Fruit fly (Drosophila melanogaster) whole organism, embryonic: ENCODE results near the gene CG5618.

ENCODE experiments used
- Aef1 ChIP-seq: fragments of 200-800 bp; sonication (Bioruptor generic); IDR thresholded peaks from 3 replicates; pipeline ENCODE4 v1.3.6; 2022; ENCODE audit warnings: missing biosample characterization, missing genetic modification characterization
- Bdp1 ChIP-seq: fragments of 200-800 bp; sonication (Bioruptor generic); optimal IDR thresholded peaks from 3 replicates; lab custom pipeline; 2016; ENCODE audit warnings: missing biosample characterization, missing genetic modification characterization
- CG11723 ChIP-seq: fragments of 200-800 bp; sonication (Bioruptor generic); optimal IDR thresholded peaks from 2 replicates; lab custom pipeline; 2017; ENCODE audit warnings: missing biosample characterization, mild to moderate bottlenecking, missing genetic modification characterization
- CG13624 ChIP-seq: fragments of 200-800 bp; sonication (Bioruptor generic); optimal IDR thresholded peaks from 2 replicates; lab custom pipeline; 2016; ENCODE audit warnings: missing biosample characterization, missing genetic modification characterization
- CG15011 ChIP-seq: fragments of 200-800 bp; sonication (Bioruptor generic); optimal IDR thresholded peaks from 3 replicates; lab custom pipeline; 2018; ENCODE audit warnings: missing biosample characterization, mild to moderate bottlenecking, missing genetic modification characterization
- CG15269 ChIP-seq: fragments of 200-800 bp; sonication (Bioruptor generic); optimal IDR thresholded peaks from 2 replicates; lab custom pipeline; 2018; ENCODE audit warnings: missing biosample characterization, mild to moderate bottlenecking, missing genetic modification characterization, moderate library complexity
- CG15601 ChIP-seq: fragments of 200-800 bp; sonication (Bioruptor generic); optimal IDR thresholded peaks from 3 replicates; lab custom pipeline; 2019; ENCODE audit warnings: missing biosample characterization, mild to moderate bottlenecking, missing genetic modification characterization, moderate library complexity
- CG1603 ChIP-seq: fragments of 200-800 bp; sonication (Bioruptor generic); optimal IDR thresholded peaks from 2 replicates; lab custom pipeline; 2019; ENCODE audit warnings: missing biosample characterization, mild to moderate bottlenecking, missing genetic modification characterization, moderate library complexity
- CG16813 ChIP-seq: fragments of 200-800 bp; sonication (Bioruptor generic); IDR thresholded peaks from 3 replicates; pipeline ENCODE4 v1.3.6; 2022; ENCODE audit warnings: missing biosample characterization, missing genetic modification characterization; ENCODE audit not compliant: partially characterized antibody
- CG2116 ChIP-seq: fragments of 200-800 bp; sonication (Bioruptor generic); optimal IDR thresholded peaks from 3 replicates; lab custom pipeline; 2018; ENCODE audit warnings: missing biosample characterization, mild to moderate bottlenecking, missing genetic modification characterization
- CG2120 ChIP-seq: fragments of 200-800 bp; sonication (Bioruptor generic); optimal IDR thresholded peaks from 3 replicates; lab custom pipeline; 2016; ENCODE audit warnings: missing biosample characterization, missing genetic modification characterization
- CG32532 ChIP-seq: fragments of 200-800 bp; sonication (Bioruptor generic); IDR thresholded peaks from 2 replicates; pipeline ENCODE4 v1.3.6; 2022; ENCODE audit warnings: missing biosample characterization, missing genetic modification characterization
- CG3281 ChIP-seq: fragments of 200-800 bp; sonication (Bioruptor generic); optimal IDR thresholded peaks from 3 replicates; lab custom pipeline; 2017; ENCODE audit warnings: missing biosample characterization, mild to moderate bottlenecking, missing genetic modification characterization
- CG4404 ChIP-seq: fragments of 200-800 bp; sonication (Bioruptor generic); IDR thresholded peaks from 2 replicates; pipeline ENCODE4 v1.3.6; 2022; ENCODE audit warnings: missing biosample characterization, missing genetic modification characterization
- CG4617 ChIP-seq: fragments of 200-800 bp; sonication (Bioruptor generic); optimal IDR thresholded peaks from 3 replicates; lab custom pipeline; 2016; ENCODE audit warnings: missing biosample characterization, missing genetic modification characterization, borderline replicate concordance
- CG4707 ChIP-seq: fragments of 200-800 bp; sonication (Bioruptor generic); optimal IDR thresholded peaks from 2 replicates; lab custom pipeline; 2018; ENCODE audit warnings: missing biosample characterization, mild to moderate bottlenecking, missing genetic modification characterization, moderate library complexity
- CG5180 ChIP-seq: fragments of 200-800 bp; sonication (Bioruptor generic); optimal IDR thresholded peaks from 3 replicates; lab custom pipeline; 2017; ENCODE audit warnings: missing biosample characterization, missing genetic modification characterization, mild to moderate bottlenecking, moderate library complexity, missing genetic modification reagents
- CG5245 ChIP-seq: fragments of 200-800 bp; sonication (Bioruptor generic); optimal IDR thresholded peaks from 3 replicates; lab custom pipeline; 2016; ENCODE audit warnings: missing biosample characterization, missing genetic modification characterization
- CG7357 ChIP-seq: fragments of 200-800 bp; sonication (Bioruptor generic); IDR thresholded peaks from 3 replicates; pipeline ENCODE4 v1.3.6; 2022; ENCODE audit warnings: missing biosample characterization, missing genetic modification characterization
- CG7963 ChIP-seq: fragments of 200-800 bp; sonication (Bioruptor generic); IDR thresholded peaks from 3 replicates; pipeline ENCODE4 v1.3.6; 2022; ENCODE audit warnings: missing biosample characterization, missing genetic modification characterization; ENCODE audit not compliant: partially characterized antibody
- CG8765 ChIP-seq: fragments of 200-800 bp; sonication (Bioruptor generic); IDR thresholded peaks from 2 replicates; pipeline ENCODE4 v1.3.6; 2022; ENCODE audit warnings: missing biosample characterization, missing genetic modification characterization
- CHES-1-like ChIP-seq: fragments of 200-800 bp; sonication (Bioruptor generic); optimal IDR thresholded peaks from 2 replicates; lab custom pipeline; 2016; ENCODE audit warnings: missing biosample characterization, missing genetic modification characterization
- Camta ChIP-seq: fragments of 200-800 bp; sonication (Bioruptor generic); optimal IDR thresholded peaks from 2 replicates; lab custom pipeline; 2016; ENCODE audit warnings: missing biosample characterization, missing genetic modification characterization
- CkIIα-i1 ChIP-seq: fragments of 200-800 bp; sonication (Bioruptor generic); IDR thresholded peaks from 2 replicates; pipeline ENCODE4 v1.3.6; 2022; ENCODE audit warnings: missing biosample characterization, missing genetic modification characterization
- H15 ChIP-seq: fragments of 200-800 bp; sonication (Bioruptor generic); IDR thresholded peaks from 3 replicates; pipeline ENCODE4 v1.3.6; 2022; ENCODE audit warnings: missing biosample characterization, missing genetic modification characterization
- MTF-1 ChIP-seq: fragments of 200-800 bp; sonication (Bioruptor generic); optimal IDR thresholded peaks from 2 replicates; lab custom pipeline; 2018; ENCODE audit warnings: missing biosample characterization, mild to moderate bottlenecking, missing genetic modification characterization, borderline replicate concordance
- Nf-YA ChIP-seq: fragments of 200-800 bp; sonication (Bioruptor generic); IDR thresholded peaks from 2 replicates; pipeline ENCODE4 v1.3.6; 2022; ENCODE audit warnings: missing biosample characterization, missing genetic modification characterization
- Pdp1 ChIP-seq, 2 experiments: fragments of 200-800 bp; sonication (Bioruptor generic); optimal IDR thresholded peaks; 3 replicates each; lab custom pipeline; 2016; ENCODE audit warnings: missing biosample characterization in 2 of 2, missing genetic modification characterization in 2 of 2, mild to moderate bottlenecking in 1 of 2, moderate library complexity in 1 of 2
- Spps ChIP-seq: fragments of 200-800 bp; sonication (Bioruptor generic); optimal IDR thresholded peaks from 2 replicates; lab custom pipeline; 2018; ENCODE audit warnings: missing biosample characterization, mild to moderate bottlenecking, missing genetic modification characterization
- Tbp ChIP-seq: fragments of >200 bp; optimal IDR thresholded peaks from 2 replicates; lab custom pipeline; 2018; ENCODE audit warnings: missing biosample characterization, missing genetic modification characterization
- Trl ChIP-seq, 3 experiments: fragments of >200 bp in 2 of 3; fragments of 200-800 bp in 1 of 3; sonication (Bioruptor generic) in 1 of 3; optimal IDR thresholded peaks; 2 replicates in 1 of 3; 3 replicates in 2 of 3; lab custom pipeline; 2016 to 2017; ENCODE audit warnings: missing biosample characterization in 1 of 3, missing genetic modification characterization in 1 of 3
- YL-1 ChIP-seq: fragments of 200-800 bp; sonication (Bioruptor generic); optimal IDR thresholded peaks from 3 replicates; lab custom pipeline; 2017; ENCODE audit warnings: missing biosample characterization, mild to moderate bottlenecking, missing genetic modification characterization
- bigmax ChIP-seq: fragments of 200-800 bp; sonication (Bioruptor generic); optimal IDR thresholded peaks from 2 replicates; lab custom pipeline; 2018; ENCODE audit warnings: missing biosample characterization, mild to moderate bottlenecking, missing genetic modification characterization
- esg ChIP-seq: fragments of 200-800 bp; sonication (Bioruptor generic); conservative IDR thresholded peaks from 2 replicates; pipeline ENCODE4 v1.3.6; 2022; ENCODE audit warnings: missing biosample characterization, missing genetic modification characterization
- fd96Cb ChIP-seq: fragments of 200-800 bp; sonication (Bioruptor generic); optimal IDR thresholded peaks from 2 replicates; lab custom pipeline; 2018; ENCODE audit warnings: missing biosample characterization, mild to moderate bottlenecking, missing genetic modification characterization, moderate library complexity
- ftz-f1 ChIP-seq: fragments of 200-800 bp; sonication (Bioruptor generic); optimal IDR thresholded peaks from 2 replicates; lab custom pipeline; 2016; ENCODE audit warnings: missing biosample characterization, missing genetic modification characterization
- gro ChIP-seq: fragments of 200-800 bp; sonication (Bioruptor generic); optimal IDR thresholded peaks from 2 replicates; lab custom pipeline; 2016; ENCODE audit warnings: missing biosample characterization, missing genetic modification characterization
- ind ChIP-seq: fragments of 200-800 bp; sonication (Bioruptor generic); optimal IDR thresholded peaks from 3 replicates; lab custom pipeline; 2016; ENCODE audit warnings: missing biosample characterization, missing genetic modification characterization
- jigr1 ChIP-seq: fragments of 200-800 bp; sonication (Bioruptor generic); IDR thresholded peaks from 3 replicates; pipeline ENCODE4 v1.3.6; 2022; ENCODE audit warnings: missing biosample characterization, missing genetic modification characterization
- jumu ChIP-seq: fragments of 200-800 bp; sonication (Bioruptor generic); optimal IDR thresholded peaks from 3 replicates; lab custom pipeline; 2016; ENCODE audit warnings: missing biosample characterization, missing genetic modification characterization
- lola ChIP-seq, 3 experiments: fragments of >200 bp in 2 of 3; fragments of 200-800 bp in 1 of 3; sonication (Bioruptor generic) in 1 of 3; optimal IDR thresholded peaks; 2 replicates each; lab custom pipeline; 2017 to 2019; ENCODE audit warnings: missing biosample characterization in 3 of 3, missing genetic modification characterization in 3 of 3, mild to moderate bottlenecking in 1 of 3, moderate library complexity in 1 of 3
- mld ChIP-seq: fragments of 200-800 bp; sonication (Bioruptor generic); IDR thresholded peaks from 3 replicates; pipeline ENCODE4 v1.3.6; 2022; ENCODE audit warnings: missing biosample characterization, missing genetic modification characterization; ENCODE audit not compliant: partially characterized antibody
- nmo ChIP-seq: fragments of 200-800 bp; sonication (Bioruptor generic); optimal IDR thresholded peaks from 2 replicates; lab custom pipeline; 2018; ENCODE audit warnings: missing biosample characterization, mild to moderate bottlenecking, missing genetic modification characterization, moderate library complexity
- psq ChIP-seq: fragments of 200-800 bp; sonication (Bioruptor generic); optimal IDR thresholded peaks from 2 replicates; lab custom pipeline; 2017; ENCODE audit warnings: missing biosample characterization, missing genetic modification characterization
- seq ChIP-seq: fragments of 200-800 bp; sonication (Bioruptor generic); IDR thresholded peaks from 2 replicates; pipeline ENCODE4 v1.3.6; 2022; ENCODE audit warnings: missing biosample characterization, missing genetic modification characterization
- slou ChIP-seq: fragments of 200-800 bp; sonication (Bioruptor generic); optimal IDR thresholded peaks from 3 replicates; lab custom pipeline; 2016; ENCODE audit warnings: missing biosample characterization, missing genetic modification characterization
- trem ChIP-seq: fragments of 200-800 bp; optimal IDR thresholded peaks from 3 replicates; lab custom pipeline; 2019; ENCODE audit warnings: missing biosample characterization, mild to moderate bottlenecking, missing genetic modification characterization, moderate library complexity
- wor ChIP-seq: fragments of 200-800 bp; sonication (Bioruptor generic); IDR thresholded peaks from 2 replicates; pipeline ENCODE4 v1.3.6; 2022; ENCODE audit warnings: missing biosample characterization, missing genetic modification characterization

Gene CG5618

DNA sequence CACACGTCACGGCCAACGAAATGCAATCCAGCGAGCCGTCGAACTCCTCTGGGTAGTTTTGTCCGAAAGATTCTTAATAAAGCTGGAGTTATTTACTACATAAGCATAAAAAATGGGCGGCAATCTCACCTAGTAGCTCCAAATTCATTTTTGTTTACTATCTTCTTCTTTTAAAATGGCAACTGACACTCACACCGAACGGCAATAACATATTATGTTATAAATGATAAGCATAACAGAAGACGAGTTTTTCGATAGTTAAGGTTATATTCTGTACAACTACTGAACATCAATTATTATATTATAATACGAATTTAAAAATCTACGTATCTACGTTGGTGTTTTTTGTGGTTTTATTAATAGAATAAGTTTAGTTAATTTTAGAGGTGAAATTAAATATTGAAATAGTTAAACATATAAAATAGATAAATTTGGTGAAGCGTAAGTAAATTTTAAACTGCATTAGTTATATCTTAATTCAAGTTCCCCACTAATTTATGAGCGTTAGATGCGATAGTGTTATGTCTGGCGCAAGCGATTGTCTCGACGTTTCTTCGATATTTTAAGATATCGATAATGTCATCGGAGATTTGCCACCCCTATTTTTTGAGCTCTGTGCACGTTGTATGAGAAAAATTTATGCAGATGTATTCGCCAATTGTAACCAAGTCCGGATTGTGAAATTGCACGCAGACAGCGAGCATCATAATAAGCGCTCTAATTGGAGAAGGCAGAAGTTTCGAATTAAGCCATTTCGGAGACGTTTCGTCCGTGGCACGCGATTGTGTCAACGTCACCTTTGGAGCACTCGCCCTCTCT lies 5.3 kb upstream of the CG5618 start, which contains the start of the genes Rbbp5 and eRF1 (continued):
- TF ChIP-seq Nf-YA = no peak
- no peak for TF ChIP-seq CG15011
- TF ChIP-seq esg (GFP tag; lab: Robert Waterston, UW) = peak; percentile 75; the same call in 1 of the 2 replicates
- TF ChIP-seq trem (tag; lab: Kevin White, UChicago) = peak; percentile 80
- peak; percentile 52 for TF ChIP-seq CG5245
- TF ChIP-seq seq (GFP tag; lab: Robert Waterston, UW) = peak; percentile 41; the same call in 1 of the 2 replicates
- peak; percentile 16 for TF ChIP-seq CHES-1-like (GFP tag; lab: Kevin White, UChicago)
- TF ChIP-seq Tbp (GFP tag; lab: Kevin White, UChicago) = no peak
- TF ChIP-seq CG15269 (tag; lab: Kevin White, UChicago) = peak; percentile 81
- TF ChIP-seq CG1603 (tag; lab: Kevin White, UChicago) = peak; percentile 64
- TF ChIP-seq Bdp1 = peak; percentile 49
- TF ChIP-seq CG4617 (GFP tag; lab: Kevin White, UChicago) = peak; percentile 83
- peak; percentile 94 for TF ChIP-seq CG16813 (GFP tag; lab: Robert Waterston, UW)
- TF ChIP-seq CG13624 (GFP tag; lab: Kevin White, UChicago) = peak; percentile 68
- peak; percentile 30 for TF ChIP-seq CG3281 (GFP tag; lab: Kevin White, UChicago)
- TF ChIP-seq ind (GFP tag; lab: Kevin White, UChicago) = peak; percentile 82
- peak; percentile 78 for TF ChIP-seq bigmax (GFP tag; lab: Kevin White, UChicago)
- peak; percentile 32 for TF ChIP-seq psq (GFP tag; lab: Kevin White, UChicago)
- peak; percentile 33 for TF ChIP-seq jumu (GFP tag; lab: Kevin White, UChicago)
- TF ChIP-seq CG4404 = no peak
- TF ChIP-seq nmo (GFP tag; lab: Kevin White, UChicago) = peak; percentile 85
- peak; percentile 78 for TF ChIP-seq CG2116 (GFP tag; lab: Kevin White, UChicago)
- TF ChIP-seq CkIIα-i1 (GFP tag; lab: Robert Waterston, UW) = no peak
- peak; percentile 87 for TF ChIP-seq CG2120 (GFP tag; lab: Kevin White, UChicago)
- TF ChIP-seq MTF-1 (GFP tag; lab: Kevin White, UChicago) = no peak
- peak; percentile 38 for TF ChIP-seq Spps
- TF ChIP-seq CG15601 = peak; percentile 59
- peak; percentile 30 for TF ChIP-seq CG11723 (GFP tag; lab: Kevin White, UChicago)
- TF ChIP-seq ftz-f1 (GFP tag; lab: Kevin White, UChicago) = no peak
- TF ChIP-seq fd96Cb (tag; lab: Kevin White, UChicago) = peak; percentile 58
- TF ChIP-seq mld (GFP tag; lab: Robert Waterston, UW) = peak; percentile 91
- no peak for TF ChIP-seq CG5180
- peak; percentile 14 for TF ChIP-seq gro (GFP tag; lab: Kevin White, UChicago)
- TF ChIP-seq Trl (optimal IDR thresholded peaks at IDR 0.05; lab: Kevin White, UChicago) = no peak
- peak; percentile 57 for TF ChIP-seq Trl (GFP tag; optimal IDR thresholded peaks at IDR 0.05; lab: Kevin White, UChicago)
- peak; percentile 64 for TF ChIP-seq CG8765
- TF ChIP-seq CG7357 (GFP tag; lab: Robert Waterston, UW) = peak; percentile 49; the same call in 2 of the 3 replicates
- TF ChIP-seq CG4707 (GFP tag; lab: Kevin White, UChicago) = no peak
- TF ChIP-seq CG7963 (GFP tag; lab: Robert Waterston, UW) = peak; percentile 84
- no peak for TF ChIP-seq jigr1 (GFP tag; lab: Robert Waterston, UW)
- peak in 1 of 3 experiments; percentile 77 for TF ChIP-seq lola (GFP tag; optimal IDR thresholded peaks at IDR 0.05; lab: Kevin White, UChicago)
- TF ChIP-seq wor (GFP tag; lab: Robert Waterston, UW) = peak; percentile 47
- peak; percentile 88 for TF ChIP-seq Aef1
- TF ChIP-seq slou (GFP tag; lab: Kevin White, UChicago) = peak; percentile 74
- TF ChIP-seq H15 = peak; percentile 70; the same call in 1 of the 3 replicates
- peak; percentile 87 for TF ChIP-seq CG32532 (GFP tag; lab: Robert Waterston, UW)
- TF ChIP-seq Camta (GFP tag; lab: Kevin White, UChicago) = peak; percentile 30
- TF ChIP-seq Pdp1 (GFP tag; optimal IDR thresholded peaks at IDR 0.05; lab: Kevin White, UChicago) = peak; percentile 53 to 61
- peak; percentile 47 for TF ChIP-seq YL-1
